Fruit fly (Drosophila melanogaster) whole organism, embryonic: ENCODE data around the gene mahe.

Source experiments
- B-H1 ChIP-seq: fragments of 200-800 bp; sonication (Bioruptor generic); IDR thresholded peaks from 3 replicates; pipeline ENCODE4 v1.3.6; 2022; ENCODE audit warnings: missing biosample characterization, missing genetic modification characterization
- CG10267 ChIP-seq: fragments of 200-800 bp; sonication (Bioruptor generic); optimal IDR thresholded peaks from 2 replicates; lab custom pipeline; 2018; ENCODE audit warnings: missing biosample characterization, mild to moderate bottlenecking, missing genetic modification characterization, moderate library complexity
- CG10431 ChIP-seq: fragments of 200-800 bp; sonication (Bioruptor generic); optimal IDR thresholded peaks from 3 replicates; lab custom pipeline; 2018; ENCODE audit warnings: missing biosample characterization, mild to moderate bottlenecking, missing genetic modification characterization
- CG11085 ChIP-seq: fragments of 200-800 bp; sonication (Bioruptor generic); IDR thresholded peaks from 2 replicates; pipeline ENCODE4 v1.3.6; 2022; ENCODE audit warnings: missing biosample characterization, missing genetic modification characterization
- CG11696 ChIP-seq: fragments of 200-800 bp; sonication (Bioruptor generic); IDR thresholded peaks from 2 replicates; pipeline ENCODE4 v1.3.6; 2022; ENCODE audit warnings: missing biosample characterization, missing genetic modification characterization
- CG1233 ChIP-seq: fragments of 200-800 bp; sonication (Bioruptor generic); optimal IDR thresholded peaks from 4 replicates; lab custom pipeline; 2018; ENCODE audit warnings: missing biosample characterization, mild to moderate bottlenecking, missing genetic modification characterization
- CG13287 ChIP-seq: fragments of 200-800 bp; sonication (Bioruptor generic); IDR thresholded peaks from 2 replicates; pipeline ENCODE4 v1.3.6; 2022; ENCODE audit warnings: missing biosample characterization, missing genetic modification characterization; ENCODE audit not compliant: partially characterized antibody
- CG14441 ChIP-seq: fragments of 200-800 bp; sonication (Bioruptor generic); IDR thresholded peaks from 2 replicates; pipeline ENCODE4 v1.3.6; 2022; ENCODE audit warnings: missing biosample characterization, missing genetic modification characterization
- CG15073 ChIP-seq: fragments of 200-800 bp; sonication (Bioruptor generic); optimal IDR thresholded peaks from 2 replicates; lab custom pipeline; 2016; ENCODE audit warnings: missing biosample characterization, missing genetic modification characterization
- CG1832 ChIP-seq: fragments of 200-800 bp; sonication (Bioruptor generic); optimal IDR thresholded peaks from 2 replicates; lab custom pipeline; 2017; ENCODE audit warnings: missing biosample characterization, mild to moderate bottlenecking, missing genetic modification characterization, inconsistent platforms
- CG32532 ChIP-seq: fragments of 200-800 bp; sonication (Bioruptor generic); IDR thresholded peaks from 2 replicates; pipeline ENCODE4 v1.3.6; 2022; ENCODE audit warnings: missing biosample characterization, missing genetic modification characterization
- CG3726 ChIP-seq: fragments of 200-800 bp; sonication (Bioruptor generic); IDR thresholded peaks from 3 replicates; pipeline ENCODE4, ENCODE4 v1.3.6; 2022; ENCODE audit warnings: missing biosample characterization, missing genetic modification characterization
- CG3847 ChIP-seq: fragments of 200-800 bp; sonication (Bioruptor generic); IDR thresholded peaks from 2 replicates; pipeline ENCODE4 v1.3.6; 2022; ENCODE audit warnings: missing biosample characterization, missing genetic modification characterization
- CG4282 ChIP-seq: fragments of 200-800 bp; sonication (Bioruptor generic); optimal IDR thresholded peaks from 2 replicates; lab custom pipeline; 2016; ENCODE audit warnings: missing biosample characterization, missing genetic modification characterization
- CG4404 ChIP-seq: fragments of 200-800 bp; sonication (Bioruptor generic); IDR thresholded peaks from 2 replicates; pipeline ENCODE4 v1.3.6; 2022; ENCODE audit warnings: missing biosample characterization, missing genetic modification characterization
- CG6765 ChIP-seq: fragments of 200-800 bp; sonication (Bioruptor generic); optimal IDR thresholded peaks from 3 replicates; lab custom pipeline; 2017; ENCODE audit warnings: missing biosample characterization, mild to moderate bottlenecking, missing genetic modification characterization
- CG7556 ChIP-seq: fragments of 200-800 bp; sonication (Bioruptor generic); optimal IDR thresholded peaks from 2 replicates; lab custom pipeline; 2017; ENCODE audit warnings: missing biosample characterization, mild to moderate bottlenecking, missing genetic modification characterization
- CG7963 ChIP-seq: fragments of 200-800 bp; sonication (Bioruptor generic); IDR thresholded peaks from 3 replicates; pipeline ENCODE4 v1.3.6; 2022; ENCODE audit warnings: missing biosample characterization, missing genetic modification characterization; ENCODE audit not compliant: partially characterized antibody
- CG8765 ChIP-seq: fragments of 200-800 bp; sonication (Bioruptor generic); IDR thresholded peaks from 2 replicates; pipeline ENCODE4 v1.3.6; 2022; ENCODE audit warnings: missing biosample characterization, missing genetic modification characterization
- CG9876 ChIP-seq: fragments of 200-800 bp; sonication (Bioruptor generic); optimal IDR thresholded peaks from 2 replicates; lab custom pipeline; 2016; ENCODE audit warnings: missing biosample characterization, missing genetic modification characterization
- Dbx ChIP-seq: fragments of 200-800 bp; sonication (Bioruptor generic); IDR thresholded peaks from 3 replicates; pipeline ENCODE4 v1.3.6; 2022; ENCODE audit warnings: missing biosample characterization, missing genetic modification characterization
- Deaf1 ChIP-seq: fragments of 200-800 bp; optimal IDR thresholded peaks from 3 replicates; lab custom pipeline; 2019; ENCODE audit warnings: missing biosample characterization, mild to moderate bottlenecking, missing genetic modification characterization, moderate library complexity
- H2.0 ChIP-seq: fragments of 200-800 bp; sonication (Bioruptor generic); IDR thresholded peaks from 2 replicates; pipeline ENCODE4 v1.3.6; 2022; ENCODE audit warnings: missing biosample characterization, missing genetic modification characterization
- MTF-1 ChIP-seq: fragments of 200-800 bp; sonication (Bioruptor generic); optimal IDR thresholded peaks from 2 replicates; lab custom pipeline; 2018; ENCODE audit warnings: missing biosample characterization, mild to moderate bottlenecking, missing genetic modification characterization, borderline replicate concordance
- Mad ChIP-seq: fragments of 200-800 bp; sonication (Bioruptor generic); optimal IDR thresholded peaks from 2 replicates; lab custom pipeline; 2016; ENCODE audit warnings: missing biosample characterization, missing genetic modification characterization
- Mrtf ChIP-seq: fragments of 200-800 bp; sonication (Bioruptor generic); IDR thresholded peaks from 3 replicates; pipeline ENCODE4 v1.3.6; 2022; ENCODE audit warnings: missing biosample characterization, missing genetic modification characterization
- PHDP ChIP-seq: fragments of 200-800 bp; sonication (Bioruptor generic); optimal IDR thresholded peaks from 3 replicates; lab custom pipeline; 2018; ENCODE audit warnings: missing biosample characterization, mild to moderate bottlenecking, missing genetic modification characterization, moderate library complexity
- Sry-δ ChIP-seq: fragments of 200-800 bp; sonication (Bioruptor generic); optimal IDR thresholded peaks from 2 replicates; lab custom pipeline; 2016; ENCODE audit warnings: missing biosample characterization, missing genetic modification characterization
- Tbp ChIP-seq: fragments of >200 bp; optimal IDR thresholded peaks from 2 replicates; lab custom pipeline; 2018; ENCODE audit warnings: missing biosample characterization, missing genetic modification characterization
- ap ChIP-seq: fragments of 200-800 bp; sonication (Bioruptor generic); IDR thresholded peaks from 2 replicates; pipeline ENCODE4 v1.3.6; 2022; ENCODE audit warnings: missing biosample characterization, missing genetic modification characterization
- br ChIP-seq: fragments of >200 bp; optimal IDR thresholded peaks from 2 replicates; lab custom pipeline; 2017
- cad ChIP-seq: fragments of >200 bp; optimal IDR thresholded peaks from 2 replicates; lab custom pipeline; 2017; ENCODE audit warnings: missing biosample characterization, missing genetic modification characterization
- dm ChIP-seq: fragments of 200-800 bp; sonication (Bioruptor generic); optimal IDR thresholded peaks from 3 replicates; lab custom pipeline; 2016; ENCODE audit warnings: missing biosample characterization, missing genetic modification characterization
- ewg ChIP-seq: fragments of 200-800 bp; sonication (Bioruptor generic); optimal IDR thresholded peaks from 3 replicates; lab custom pipeline; 2017; ENCODE audit warnings: mild to moderate bottlenecking, missing biosample characterization, missing genetic modification reagents, missing genetic modification characterization
- fru ChIP-seq: fragments of >200 bp; optimal IDR thresholded peaks from 2 replicates; lab custom pipeline; 2017
- fu2 ChIP-seq: fragments of 200-800 bp; sonication (Bioruptor generic); optimal IDR thresholded peaks from 2 replicates; lab custom pipeline; 2016; ENCODE audit warnings: missing biosample characterization, missing genetic modification characterization
- grau ChIP-seq: fragments of 200-800 bp; optimal IDR thresholded peaks from 3 replicates; lab custom pipeline; 2019; ENCODE audit warnings: missing biosample characterization, mild to moderate bottlenecking, missing genetic modification characterization, moderate library complexity
- ind ChIP-seq: fragments of 200-800 bp; sonication (Bioruptor generic); optimal IDR thresholded peaks from 3 replicates; lab custom pipeline; 2016; ENCODE audit warnings: missing biosample characterization, missing genetic modification characterization
- maf-S ChIP-seq: fragments of 200-800 bp; sonication (Bioruptor generic); optimal IDR thresholded peaks from 2 replicates; lab custom pipeline; 2016; ENCODE audit warnings: missing biosample characterization, missing genetic modification characterization
- mirr ChIP-seq: fragments of 200-800 bp; sonication (Bioruptor generic); optimal IDR thresholded peaks from 3 replicates; lab custom pipeline; 2018; ENCODE audit warnings: missing biosample characterization, mild to moderate bottlenecking, missing genetic modification characterization
- oc ChIP-seq: fragments of 200-800 bp; sonication (Bioruptor generic); optimal IDR thresholded peaks from 2 replicates; lab custom pipeline; 2018; ENCODE audit warnings: missing biosample characterization, mild to moderate bottlenecking, missing genetic modification characterization, moderate library complexity
- pfk ChIP-seq: fragments of 200-800 bp; sonication (Bioruptor generic); optimal IDR thresholded peaks from 2 replicates; lab custom pipeline; 2018; ENCODE audit warnings: missing biosample characterization, mild to moderate bottlenecking, missing genetic modification characterization, moderate library complexity
- pho ChIP-seq: fragments of 200-800 bp; sonication (Bioruptor generic); optimal IDR thresholded peaks from 2 replicates; lab custom pipeline; 2016; ENCODE audit warnings: missing biosample characterization, missing genetic modification characterization
- salm ChIP-seq: fragments of 200-800 bp; sonication (Bioruptor generic); optimal IDR thresholded peaks from 2 replicates; lab custom pipeline; 2018; ENCODE audit warnings: missing biosample characterization, mild to moderate bottlenecking, missing genetic modification characterization
- shn ChIP-seq: fragments of 200-800 bp; sonication (Bioruptor generic); optimal IDR thresholded peaks from 3 replicates; lab custom pipeline; 2016; ENCODE audit warnings: missing biosample characterization, missing genetic modification characterization
- slp2 ChIP-seq: fragments of 200-800 bp; sonication (Bioruptor generic); optimal IDR thresholded peaks from 2 replicates; lab custom pipeline; 2016; ENCODE audit warnings: missing biosample characterization, missing genetic modification characterization
- sna ChIP-seq: fragments of 200-800 bp; sonication (Bioruptor generic); IDR thresholded peaks from 2 replicates; pipeline ENCODE4 v1.3.6; 2022; ENCODE audit warnings: missing biosample characterization, missing genetic modification characterization; ENCODE audit not compliant: partially characterized antibody
- sob ChIP-seq: fragments of 200-800 bp; sonication (Bioruptor generic); IDR thresholded peaks from 2 replicates; pipeline ENCODE4 v1.3.6; 2022; ENCODE audit warnings: missing biosample characterization, missing genetic modification characterization
- tll ChIP-seq, 2 experiments: fragments of 200-800 bp in 1 of 2; fragments of >200 bp in 1 of 2; sonication (Bioruptor generic) in 1 of 2; optimal IDR thresholded peaks; 2 replicates each; lab custom pipeline; 2017 to 2019; ENCODE audit warnings: missing biosample characterization in 2 of 2, missing genetic modification characterization in 2 of 2, mild to moderate bottlenecking in 1 of 2, moderate library complexity in 1 of 2
- trem ChIP-seq: fragments of 200-800 bp; optimal IDR thresholded peaks from 3 replicates; lab custom pipeline; 2019; ENCODE audit warnings: missing biosample characterization, mild to moderate bottlenecking, missing genetic modification characterization, moderate library complexity

mahe gene

dm6 chrX:7908239-7909068 lies 22.7 kb downstream of the mahe start, which contains the start of the genes dpr14 and spidey (continued):
- TF ChIP-seq H2.0 (peak; percentile 90), Deaf1 (tag; lab: Kevin White, UChicago) (peak; percentile 69), ewg (peak; percentile 89), mirr (GFP tag; lab: Kevin White, UChicago) (peak; percentile 88), oc (tag; lab: Kevin White, UChicago) (peak; percentile 86), ind (GFP tag; lab: Kevin White, UChicago) (peak; percentile 90), br (lab: Kevin White, UChicago) (no peak), fu2 (peak; percentile 89), PHDP (tag; lab: Kevin White, UChicago) (peak; percentile 93), Dbx (GFP tag; lab: Robert Waterston, UW) (peak; percentile 90), dm (GFP tag; lab: Kevin White, UChicago) (peak; percentile 74), CG6765 (GFP tag; lab: Kevin White, UChicago) (peak; percentile 90), fru (lab: Kevin White, UChicago) (no peak), CG11085 (GFP tag; lab: Robert Waterston, UW) (peak; percentile 85), sob (peak; percentile 92), salm (tag; lab: Kevin White, UChicago) (peak; percentile 80), Sry-δ (GFP tag; lab: Kevin White, UChicago) (peak; percentile 45), CG11696 (GFP tag; lab: Robert Waterston, UW) (peak; percentile 80), CG1832 (GFP tag; lab: Kevin White, UChicago) (no peak), grau (tag; lab: Kevin White, UChicago) (peak; percentile 92), CG3726 (GFP tag; lab: Robert Waterston, UW) (peak; percentile 72; the same call in 2 of the 3 replicates), tll (GFP tag; optimal IDR thresholded peaks at IDR 0.05; lab: Kevin White, UChicago) (no peak), CG4404 (GFP tag; lab: Robert Waterston, UW) (peak; percentile 69), pho (GFP tag; lab: Kevin White, UChicago) (peak; percentile 86), slp2 (GFP tag; lab: Kevin White, UChicago) (peak; percentile 83), CG4282 (GFP tag; lab: Kevin White, UChicago) (peak; percentile 73), trem (tag; lab: Kevin White, UChicago) (peak; percentile 81), CG15073 (GFP tag; lab: Kevin White, UChicago) (peak; percentile 59), B-H1 (GFP tag; lab: Robert Waterston, UW) (peak; percentile 85), pfk (peak; percentile 12), CG9876 (peak; percentile 73), CG8765 (peak; percentile 71), CG14441 (GFP tag; lab: Robert Waterston, UW) (peak; percentile 86), CG1233 (GFP tag; lab: Kevin White, UChicago) (peak; percentile 85), ap (GFP tag; lab: Robert Waterston, UW) (peak; percentile 68), Mrtf (GFP tag; lab: Robert Waterston, UW) (peak; percentile 86), Mad (peak; percentile 61), CG7963 (GFP tag; lab: Robert Waterston, UW) (0 out of 3 replicates have a peak, but pooled peaks have one; percentile 8), CG32532 (GFP tag; lab: Robert Waterston, UW) (peak; percentile 94), MTF-1 (peak; percentile 72), CG3847 (peak; percentile 88), CG10431 (peak; percentile 75), CG13287 (GFP tag; lab: Robert Waterston, UW) (0 out of 2 replicates have a peak, but pooled peaks have one; percentile 32), maf-S (GFP tag; lab: Kevin White, UChicago) (peak; percentile 86), CG10267 (tag; lab: Kevin White, UChicago) (peak; percentile 81), Tbp (GFP tag; lab: Kevin White, UChicago) (no peak), CG7556 (GFP tag; lab: Kevin White, UChicago) (peak; percentile 90), sna (GFP tag; lab: Robert Waterston, UW) (peak; percentile 35; the same call in 1 of the 2 replicates), shn (peak; percentile 85), cad (GFP tag; lab: Kevin White, UChicago) (no peak)
